Fruit fly (Drosophila melanogaster) whole organism, embryonic: ENCODE data around the gene CG45100.

Experiments
- Antp ChIP-seq: fragments of 200-800 bp; sonication (Bioruptor generic); optimal IDR thresholded peaks from 3 replicates; lab custom pipeline; 2016; ENCODE audit warnings: missing biosample characterization, missing genetic modification characterization
- Asciz ChIP-seq: fragments of 200-800 bp; sonication (Bioruptor generic); optimal IDR thresholded peaks from 2 replicates; lab custom pipeline; 2017; ENCODE audit warnings: missing biosample characterization, mild to moderate bottlenecking, missing genetic modification characterization, missing genetic modification reagents
- B-H2 ChIP-seq: fragments of 200-800 bp; sonication (Bioruptor generic); optimal IDR thresholded peaks from 2 replicates; lab custom pipeline; 2018; ENCODE audit warnings: missing biosample characterization, mild to moderate bottlenecking, missing genetic modification characterization
- Bteb2 ChIP-seq: fragments of 200-800 bp; sonication (Bioruptor generic); optimal IDR thresholded peaks from 2 replicates; lab custom pipeline; 2016; ENCODE audit warnings: missing biosample characterization, missing genetic modification characterization
- CG10209 ChIP-seq: fragments of 200-800 bp; sonication (Bioruptor generic); optimal IDR thresholded peaks from 3 replicates; lab custom pipeline; 2017; ENCODE audit warnings: missing biosample characterization, mild to moderate bottlenecking, missing genetic modification characterization, missing genetic modification reagents
- CG10366 ChIP-seq: fragments of 200-800 bp; sonication (Bioruptor generic); IDR thresholded peaks from 2 replicates; pipeline ENCODE4 v1.3.6; 2022; ENCODE audit warnings: missing biosample characterization, missing genetic modification characterization
- CG11085 ChIP-seq: fragments of 200-800 bp; sonication (Bioruptor generic); IDR thresholded peaks from 2 replicates; pipeline ENCODE4 v1.3.6; 2022; ENCODE audit warnings: missing biosample characterization, missing genetic modification characterization
- CG1233 ChIP-seq: fragments of 200-800 bp; sonication (Bioruptor generic); optimal IDR thresholded peaks from 4 replicates; lab custom pipeline; 2018; ENCODE audit warnings: missing biosample characterization, mild to moderate bottlenecking, missing genetic modification characterization
- CG13424 ChIP-seq: fragments of 200-800 bp; sonication (Bioruptor generic); optimal IDR thresholded peaks from 2 replicates; lab custom pipeline; 2019; ENCODE audit warnings: missing biosample characterization, mild to moderate bottlenecking, missing genetic modification characterization, moderate library complexity
- CG14965 ChIP-seq: fragments of 200-800 bp; sonication (Bioruptor generic); optimal IDR thresholded peaks from 2 replicates; lab custom pipeline; 2016; ENCODE audit warnings: missing biosample characterization, missing genetic modification characterization, borderline replicate concordance
- CG15514 ChIP-seq: fragments of 200-800 bp; sonication (Bioruptor generic); optimal IDR thresholded peaks from 3 replicates; lab custom pipeline; 2017; ENCODE audit warnings: missing biosample characterization, missing genetic modification characterization, mild to moderate bottlenecking, moderate library complexity, missing genetic modification reagents
- CG17186 ChIP-seq: fragments of 200-800 bp; sonication (Bioruptor generic); optimal IDR thresholded peaks from 3 replicates; lab custom pipeline; 2017; ENCODE audit warnings: missing biosample characterization, missing genetic modification reagents, missing genetic modification characterization
- CG17359 ChIP-seq: fragments of 200-800 bp; sonication (Bioruptor generic); optimal IDR thresholded peaks from 3 replicates; lab custom pipeline; 2018; ENCODE audit warnings: missing biosample characterization, mild to moderate bottlenecking, missing genetic modification characterization, moderate library complexity
- CG17361 ChIP-seq: fragments of 200-800 bp; sonication (Bioruptor generic); IDR thresholded peaks from 3 replicates; pipeline ENCODE4 v1.3.6; 2022; ENCODE audit warnings: missing biosample characterization, missing genetic modification characterization
- CG1792 ChIP-seq: fragments of 200-800 bp; sonication (Bioruptor generic); optimal IDR thresholded peaks from 2 replicates; lab custom pipeline; 2016; ENCODE audit warnings: missing biosample characterization, missing genetic modification characterization
- CG18764 ChIP-seq: fragments of 200-800 bp; sonication (Bioruptor generic); optimal IDR thresholded peaks from 3 replicates; lab custom pipeline; 2016; ENCODE audit warnings: missing biosample characterization, missing genetic modification characterization
- CG4617 ChIP-seq: fragments of 200-800 bp; sonication (Bioruptor generic); optimal IDR thresholded peaks from 3 replicates; lab custom pipeline; 2016; ENCODE audit warnings: missing biosample characterization, missing genetic modification characterization, borderline replicate concordance
- CG4707 ChIP-seq: fragments of 200-800 bp; sonication (Bioruptor generic); optimal IDR thresholded peaks from 2 replicates; lab custom pipeline; 2018; ENCODE audit warnings: missing biosample characterization, mild to moderate bottlenecking, missing genetic modification characterization, moderate library complexity
- CG5245 ChIP-seq: fragments of 200-800 bp; sonication (Bioruptor generic); optimal IDR thresholded peaks from 3 replicates; lab custom pipeline; 2016; ENCODE audit warnings: missing biosample characterization, missing genetic modification characterization
- CG7987 ChIP-seq: fragments of 200-800 bp; sonication (Bioruptor generic); optimal IDR thresholded peaks from 2 replicates; lab custom pipeline; 2018; ENCODE audit warnings: missing biosample characterization, mild to moderate bottlenecking, missing genetic modification characterization, moderate library complexity
- CG8388 ChIP-seq: fragments of 200-800 bp; sonication (Bioruptor generic); optimal IDR thresholded peaks from 2 replicates; lab custom pipeline; 2019; ENCODE audit warnings: missing biosample characterization, mild to moderate bottlenecking, missing genetic modification characterization, moderate library complexity
- Dll ChIP-seq: fragments of 200-800 bp; sonication (Bioruptor generic); IDR thresholded peaks from 4 replicates; pipeline ENCODE4 v1.3.6; 2022; ENCODE audit warnings: missing biosample characterization, missing genetic modification characterization; ENCODE audit not compliant: partially characterized antibody
- Dref ChIP-seq: fragments of 200-800 bp; sonication (Bioruptor generic); IDR thresholded peaks from 2 replicates; pipeline ENCODE4 v1.3.6; 2022; ENCODE audit warnings: missing biosample characterization, missing genetic modification characterization
- ERR ChIP-seq: fragments of 200-800 bp; sonication (Bioruptor generic); optimal IDR thresholded peaks from 2 replicates; lab custom pipeline; 2016; ENCODE audit warnings: missing biosample characterization, missing genetic modification characterization
- HHEX ChIP-seq: fragments of 200-800 bp; sonication (Bioruptor generic); optimal IDR thresholded peaks from 3 replicates; lab custom pipeline; 2017; ENCODE audit warnings: missing biosample characterization, mild to moderate bottlenecking, missing genetic modification characterization, missing genetic modification reagents
- Hr78 ChIP-seq, 2 experiments: fragments of 200-800 bp in 1 of 2; fragments of >200 bp in 1 of 2; sonication (Bioruptor generic) in 1 of 2; optimal IDR thresholded peaks; 2 replicates each; lab custom pipeline; 2017 to 2019; ENCODE audit warnings: missing biosample characterization in 2 of 2, missing genetic modification characterization in 2 of 2, mild to moderate bottlenecking in 1 of 2, moderate library complexity in 1 of 2
- MESR4 ChIP-seq: fragments of 200-800 bp; sonication (Bioruptor generic); optimal IDR thresholded peaks from 2 replicates; lab custom pipeline; 2018; ENCODE audit warnings: missing biosample characterization, mild to moderate bottlenecking, missing genetic modification characterization, moderate library complexity
- Max ChIP-seq: fragments of 200-800 bp; sonication (Bioruptor generic); optimal IDR thresholded peaks from 2 replicates; lab custom pipeline; 2016; ENCODE audit warnings: missing biosample characterization, mild to moderate bottlenecking, missing genetic modification characterization
- Med ChIP-seq: fragments of 200-800 bp; sonication (Bioruptor generic); peaks from one replicate; lab custom pipeline; 2016; ENCODE audit warnings: missing biosample characterization, missing genetic modification characterization, mild to moderate bottlenecking, inconsistent platforms, moderate library complexity
- Neu2 ChIP-seq: fragments of 200-800 bp; sonication (Bioruptor generic); optimal IDR thresholded peaks from 3 replicates; lab custom pipeline; 2016; ENCODE audit warnings: missing biosample characterization, missing genetic modification characterization, borderline replicate concordance
- Nf-YB ChIP-seq: fragments of 200-800 bp; sonication (Bioruptor generic); optimal IDR thresholded peaks from 3 replicates; lab custom pipeline; 2019; ENCODE audit warnings: missing biosample characterization, mild to moderate bottlenecking, missing genetic modification characterization, moderate library complexity
- Pdp1 ChIP-seq, 2 experiments: fragments of 200-800 bp; sonication (Bioruptor generic); optimal IDR thresholded peaks; 3 replicates each; lab custom pipeline; 2016; ENCODE audit warnings: missing biosample characterization in 2 of 2, missing genetic modification characterization in 2 of 2, mild to moderate bottlenecking in 1 of 2, moderate library complexity in 1 of 2
- Vsx1 ChIP-seq: fragments of 200-800 bp; sonication (Bioruptor generic); optimal IDR thresholded peaks from 2 replicates; lab custom pipeline; 2017; ENCODE audit warnings: missing biosample characterization, mild to moderate bottlenecking, missing genetic modification characterization, missing genetic modification reagents
- Xbp1 ChIP-seq: fragments of 200-800 bp; sonication (Bioruptor generic); optimal IDR thresholded peaks from 3 replicates; lab custom pipeline; 2016; ENCODE audit warnings: missing biosample characterization, mild to moderate bottlenecking, missing genetic modification characterization
- ato ChIP-seq: fragments of 200-800 bp; sonication (Bioruptor generic); IDR thresholded peaks from 2 replicates; pipeline ENCODE4 v1.3.6; 2022; ENCODE audit warnings: missing biosample characterization, missing genetic modification characterization; ENCODE audit not compliant: partially characterized antibody
- br ChIP-seq: fragments of >200 bp; optimal IDR thresholded peaks from 2 replicates; lab custom pipeline; 2017
- btn ChIP-seq: fragments of 200-800 bp; sonication (Bioruptor generic); optimal IDR thresholded peaks from 2 replicates; lab custom pipeline; 2016; ENCODE audit warnings: missing biosample characterization, missing genetic modification characterization
- chn ChIP-seq: fragments of 200-800 bp; sonication (Bioruptor generic); optimal IDR thresholded peaks from 2 replicates; lab custom pipeline; 2016; ENCODE audit warnings: missing biosample characterization, missing genetic modification characterization
- cwo ChIP-seq: fragments of 200-800 bp; sonication (Bioruptor generic); optimal IDR thresholded peaks from 3 replicates; lab custom pipeline; 2017; ENCODE audit warnings: missing biosample characterization, missing genetic modification characterization, mild to moderate bottlenecking, moderate library complexity, missing genetic modification reagents
- dm ChIP-seq: fragments of 200-800 bp; sonication (Bioruptor generic); optimal IDR thresholded peaks from 3 replicates; lab custom pipeline; 2016; ENCODE audit warnings: missing biosample characterization, missing genetic modification characterization
- en ChIP-seq: fragments of 200-800 bp; sonication (Bioruptor generic); optimal IDR thresholded peaks from 2 replicates; lab custom pipeline; 2016; ENCODE audit warnings: missing biosample characterization, missing genetic modification characterization
- fd3F ChIP-seq: fragments of 200-800 bp; sonication (Bioruptor generic); optimal IDR thresholded peaks from 2 replicates; lab custom pipeline; 2018; ENCODE audit warnings: missing biosample characterization, mild to moderate bottlenecking, missing genetic modification characterization, moderate library complexity
- gem ChIP-seq: fragments of 200-800 bp; sonication (Bioruptor generic); optimal IDR thresholded peaks from 2 replicates; lab custom pipeline; 2019; ENCODE audit warnings: missing biosample characterization, mild to moderate bottlenecking, missing genetic modification characterization, moderate library complexity
- luna ChIP-seq: fragments of 200-800 bp; sonication (Bioruptor generic); optimal IDR thresholded peaks from 2 replicates; lab custom pipeline; 2016; ENCODE audit warnings: missing biosample characterization, missing genetic modification characterization
- rib ChIP-seq: fragments of 200-800 bp; sonication (Bioruptor generic); IDR thresholded peaks from 2 replicates; pipeline ENCODE4 v1.3.6; 2022; ENCODE audit warnings: missing biosample characterization, missing genetic modification characterization
- row ChIP-seq: fragments of 200-800 bp; sonication (Bioruptor generic); IDR thresholded peaks from 3 replicates; pipeline ENCODE4 v1.3.6; 2022; ENCODE audit warnings: missing biosample characterization, missing genetic modification characterization
- sens ChIP-seq: fragments of 200-800 bp; sonication (Bioruptor generic); peaks from one replicate; lab custom pipeline; 2016; ENCODE audit warnings: missing biosample characterization, missing genetic modification characterization
- sens-2 ChIP-seq: fragments of 200-800 bp; sonication (Bioruptor generic); IDR thresholded peaks from 2 replicates; pipeline ENCODE4 v1.3.6; 2022; ENCODE audit warnings: missing biosample characterization, missing genetic modification characterization
- seq ChIP-seq: fragments of 200-800 bp; sonication (Bioruptor generic); IDR thresholded peaks from 2 replicates; pipeline ENCODE4 v1.3.6; 2022; ENCODE audit warnings: missing biosample characterization, missing genetic modification characterization
- yki ChIP-seq: fragments of >200 bp; optimal IDR thresholded peaks from 3 replicates; lab custom pipeline; 2018
- zf30C ChIP-seq: fragments of 200-800 bp; sonication (Bioruptor generic); optimal IDR thresholded peaks from 3 replicates; lab custom pipeline; 2018; ENCODE audit warnings: missing biosample characterization, mild to moderate bottlenecking, missing genetic modification characterization

Gene CG45100

DNA sequence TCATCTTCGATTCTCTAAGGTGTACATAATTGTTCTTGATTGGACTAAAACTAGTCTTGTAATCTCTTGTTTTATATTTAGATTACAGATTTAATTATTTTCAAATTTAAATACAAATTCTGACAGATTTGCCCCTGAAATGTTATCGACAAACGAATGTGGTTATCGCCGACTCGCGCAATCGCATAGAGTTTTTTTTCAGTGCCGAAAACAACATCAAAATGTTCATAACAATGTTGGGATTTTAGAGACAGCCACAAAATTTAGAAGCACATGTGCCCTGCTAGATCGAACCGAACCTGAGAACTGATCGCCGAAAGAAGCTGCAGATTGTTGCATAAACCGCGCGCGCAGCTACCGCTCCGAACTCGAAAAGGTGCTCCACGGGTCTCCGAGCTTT, 6.8 kb downstream of the CG45100 start, which contains the start of gene POLDIP2 (continued):
- TF ChIP-seq CG18764 (GFP tag; lab: Kevin White, UChicago) (no peak), btn (no peak), Max (GFP tag; lab: Kevin White, UChicago) (no peak), CG1233 (GFP tag; lab: Kevin White, UChicago) (no peak), CG17361 (GFP tag; lab: Robert Waterston, UW) (0 out of 3 replicates have a peak, but pooled peaks have one; percentile 1), ato (GFP tag; lab: Robert Waterston, UW) (peak; percentile 21; the same call in 1 of the 2 replicates), CG4617 (GFP tag; lab: Kevin White, UChicago) (peak; percentile 42), Antp (GFP tag; lab: Kevin White, UChicago) (no peak), row (GFP tag; lab: Robert Waterston, UW) (peak; percentile 5; the same call in 1 of the 3 replicates), Vsx1 (GFP tag; lab: Kevin White, UChicago) (no peak), br (lab: Kevin White, UChicago) (no peak), seq (GFP tag; lab: Robert Waterston, UW) (no peak), CG17359 (tag; lab: Kevin White, UChicago) (peak; percentile 5), CG15514 (GFP tag; lab: Kevin White, UChicago) (peak; percentile 42), dm (GFP tag; lab: Kevin White, UChicago) (no peak), Nf-YB (no peak), CG14965 (GFP tag; lab: Kevin White, UChicago) (no peak), HHEX (no peak), CG1792 (GFP tag; lab: Kevin White, UChicago) (no peak), gem (no peak), luna (no peak), CG10209 (GFP tag; lab: Kevin White, UChicago) (peak; percentile 91), zf30C (GFP tag; lab: Kevin White, UChicago) (peak; percentile 98), CG4707 (GFP tag; lab: Kevin White, UChicago) (no peak), Neu2 (GFP tag; lab: Kevin White, UChicago) (no peak), Dll (0 out of 4 replicates have a peak, but pooled peaks have one; percentile 13), ERR (GFP tag; lab: Kevin White, UChicago) (no peak), Dref (GFP tag; lab: Robert Waterston, UW) (peak; percentile 64), B-H2 (GFP tag; lab: Kevin White, UChicago) (no peak), chn (GFP tag; lab: Kevin White, UChicago) (no peak), yki (lab: Kevin White, UChicago) (no peak), Med (GFP tag; lab: Kevin White, UChicago) (peak; percentile 81), Bteb2 (GFP tag; lab: Kevin White, UChicago) (no peak), en (no peak), CG13424 (tag; lab: Kevin White, UChicago) (no peak), sens (peak; percentile 41), Hr78 (GFP tag; optimal IDR thresholded peaks at IDR 0.05; lab: Kevin White, UChicago) (no peak), Xbp1 (peak; percentile 38), CG11085 (GFP tag; lab: Robert Waterston, UW) (no peak), CG17186 (no peak), sens-2 (no peak), Pdp1 (GFP tag; optimal IDR thresholded peaks at IDR 0.05; lab: Kevin White, UChicago) (peak in 1 of 2 experiments; percentile 83), MESR4 (GFP tag; lab: Kevin White, UChicago) (peak; percentile 80), cwo (GFP tag; lab: Kevin White, UChicago) (no peak), rib (no peak), CG8388 (GFP tag; lab: Kevin White, UChicago) (no peak), Asciz (GFP tag; lab: Kevin White, UChicago) (no peak), CG5245 (GFP tag; lab: Kevin White, UChicago) (no peak), fd3F (GFP tag; lab: Kevin White, UChicago) (no peak), CG10366 (GFP tag; lab: Robert Waterston, UW) (no peak), CG7987 (GFP tag; lab: Kevin White, UChicago) (peak; percentile 5)
